Worm (Caenorhabditis elegans) whole organism, young adult: ENCODE results near the gene T16G1.5.

Experiments used
- B0261.1 ChIP-seq: sonication (generic microtip); optimal IDR thresholded peaks from 2 replicates; lab custom pipeline; 2016; ENCODE audit warnings: mild to moderate bottlenecking, missing genetic modification characterization, moderate library complexity, missing compliant biosample characterization
- B0336.3 ChIP-seq: fragments of 200-800 bp; sonication (Bioruptor generic); IDR thresholded peaks from 2 replicates; pipeline ENCODE4 v1.3.6; 2022; ENCODE audit warnings: missing genetic modification characterization, missing compliant biosample characterization
- C06A6.2 ChIP-seq: fragments of 200-800 bp; sonication (Bioruptor generic); conservative IDR thresholded peaks from 2 replicates; pipeline ENCODE4 v1.3.6; 2022; ENCODE audit warnings: missing genetic modification characterization, missing compliant biosample characterization
- F57A8.1 ChIP-seq: fragments of 200-800 bp; sonication (Bioruptor generic); optimal IDR thresholded peaks from 2 replicates; lab custom pipeline; 2018; ENCODE audit warnings: mild to moderate bottlenecking, missing genetic modification characterization, moderate library complexity, missing compliant biosample characterization
- T07F8.4 ChIP-seq: sonication (generic microtip); optimal IDR thresholded peaks from 2 replicates; lab custom pipeline; 2016; ENCODE audit warnings: mild to moderate bottlenecking, missing genetic modification characterization, moderate library complexity, missing compliant biosample characterization
- Y56A3A.18 ChIP-seq: fragments of 200-800 bp; sonication (Bioruptor generic); IDR thresholded peaks from 2 replicates; pipeline ENCODE4 v1.3.6; 2022; ENCODE audit warnings: missing genetic modification reagents, missing genetic modification characterization, missing compliant biosample characterization
- ama-1 ChIP-seq, 3 experiments: fragments of 150-350 bp in 1 of 3; sonication (generic microtip) in 2 of 3; optimal IDR thresholded peaks; 2 replicates each; lab custom pipeline; 2014 to 2018; ENCODE audit warnings: missing biosample characterization in 2 of 3, missing genetic modification characterization in 2 of 3, missing genetic modification reagents in 2 of 3
- aptf-2 ChIP-seq: fragments of 200-800 bp; sonication (Bioruptor generic); conservative IDR thresholded peaks from 2 replicates; pipeline ENCODE4 v1.3.6; 2022; ENCODE audit warnings: missing genetic modification reagents, missing genetic modification characterization, missing compliant biosample characterization
- bed-2 ChIP-seq: fragments of 200-800 bp; sonication (Bioruptor generic); IDR thresholded peaks from 2 replicates; pipeline ENCODE4 v1.3.6; 2022; ENCODE audit warnings: missing genetic modification reagents, missing genetic modification characterization, missing compliant biosample characterization
- ccch-3 ChIP-seq: fragments of 200-800 bp; sonication (Bioruptor generic); optimal IDR thresholded peaks from 2 replicates; lab custom pipeline; 2018; ENCODE audit warnings: mild to moderate bottlenecking, missing genetic modification characterization, missing compliant biosample characterization
- cebp-1 ChIP-seq, 2 experiments: fragments of 200-800 bp in 1 of 2; sonication (Bioruptor generic) in 1 of 2; sonication (generic microtip) in 1 of 2; IDR thresholded peaks in 1 of 2; optimal IDR thresholded peaks in 1 of 2; 2 replicates each; pipeline versions ENCODE4 v1.3.6 to Lab custom; 2017 to 2022; ENCODE audit warnings: missing compliant biosample characterization in 2 of 2, missing genetic modification characterization in 2 of 2, mild to moderate bottlenecking in 1 of 2, missing genetic modification reagents in 1 of 2, moderate library complexity in 1 of 2
- ceh-100 ChIP-seq: fragments of 200-800 bp; sonication (Bioruptor generic); IDR thresholded peaks from 2 replicates; pipeline ENCODE4 v1.3.6; 2022; ENCODE audit warnings: missing genetic modification reagents, missing genetic modification characterization, missing compliant biosample characterization
- ceh-40 ChIP-seq: fragments of 200-800 bp; sonication (Bioruptor generic); IDR thresholded peaks from 2 replicates; pipeline ENCODE4 v1.3.6; 2022; ENCODE audit warnings: missing genetic modification characterization, missing compliant biosample characterization
- chd-7 ChIP-seq: sonication (generic microtip); optimal IDR thresholded peaks from 2 replicates; lab custom pipeline; 2016; ENCODE audit warnings: mild to moderate bottlenecking, missing genetic modification characterization, moderate library complexity, missing compliant biosample characterization
- ekl-4 ChIP-seq: fragments of 200-800 bp; sonication (Bioruptor generic); IDR thresholded peaks from 2 replicates; pipeline ENCODE4 v1.3.6; 2022; ENCODE audit warnings: missing genetic modification reagents, missing genetic modification characterization, missing compliant biosample characterization
- hmg-1.2 ChIP-seq: fragments of 200-800 bp; sonication (Bioruptor generic); IDR thresholded peaks from 2 replicates; pipeline ENCODE4 v1.3.6; 2022; ENCODE audit warnings: missing genetic modification reagents, missing genetic modification characterization, missing compliant biosample characterization
- let-607 ChIP-seq, 2 experiments: fragments of 200-800 bp in 1 of 2; sonication (Bioruptor generic) in 1 of 2; sonication (generic microtip) in 1 of 2; optimal IDR thresholded peaks; 2 replicates each; lab custom pipeline; 2016 to 2018; ENCODE audit warnings: mild to moderate bottlenecking in 2 of 2, missing compliant biosample characterization in 2 of 2, missing genetic modification characterization in 2 of 2, moderate library complexity in 2 of 2, missing genotype in 1 of 2
- lir-1 ChIP-seq: fragments of 200-800 bp; sonication (Bioruptor generic); conservative IDR thresholded peaks from 2 replicates; pipeline ENCODE4 v1.3.6; 2022; ENCODE audit warnings: missing genetic modification reagents, missing genetic modification characterization, missing compliant biosample characterization
- nfya-2 ChIP-seq: fragments of 200-800 bp; sonication (Bioruptor generic); IDR thresholded peaks from 2 replicates; pipeline ENCODE4 v1.3.6; 2022; ENCODE audit warnings: missing genetic modification reagents, missing genetic modification characterization, missing compliant biosample characterization
- nhr-27 ChIP-seq: fragments of 200-800 bp; sonication (Bioruptor generic); optimal IDR thresholded peaks from 2 replicates; lab custom pipeline; 2018; ENCODE audit warnings: mild to moderate bottlenecking, missing genetic modification characterization, moderate library complexity, missing compliant biosample characterization
- nhr-80 ChIP-seq: sonication (generic microtip); optimal IDR thresholded peaks from 2 replicates; lab custom pipeline; 2016; ENCODE audit warnings: missing genetic modification characterization, missing compliant biosample characterization
- pbrm-1 ChIP-seq: fragments of 200-800 bp; sonication (Bioruptor generic); IDR thresholded peaks from 2 replicates; pipeline ENCODE4 v1.3.6; 2022; ENCODE audit warnings: missing genetic modification reagents, missing genetic modification characterization, missing compliant biosample characterization
- rpc-1 ChIP-seq, 2 experiments: fragments of 150-350 bp in 1 of 2; sonication (generic microtip) in 1 of 2; optimal IDR thresholded peaks; 2 replicates each; lab custom pipeline; 2014 to 2018; ENCODE audit warnings: missing biosample characterization in 1 of 2, missing genetic modification characterization in 1 of 2, missing genetic modification reagents in 1 of 2, missing genotype in 1 of 2
- snpc-3.4 ChIP-seq: sonication (generic microtip); optimal IDR thresholded peaks from 2 replicates; lab custom pipeline; 2017; ENCODE audit warnings: missing genetic modification characterization, mild to moderate bottlenecking, missing compliant biosample characterization, antibody characterized with exemption, moderate library complexity, missing genotype, missing genetic modification reagents
- somi-1 ChIP-seq: fragments of 200-800 bp; sonication (Bioruptor generic); optimal IDR thresholded peaks from 2 replicates; lab custom pipeline; 2018; ENCODE audit warnings: mild to moderate bottlenecking, missing genetic modification characterization, missing compliant biosample characterization
- tbp1 ChIP-seq: fragments of 200-800 bp; sonication (Bioruptor generic); optimal IDR thresholded peaks from 2 replicates; lab custom pipeline; 2018; ENCODE audit warnings: mild to moderate bottlenecking, missing genetic modification characterization, missing compliant biosample characterization
- unc-62 ChIP-seq: fragments of 150-350 bp; optimal IDR thresholded peaks from 2 replicates; lab custom pipeline; 2014; ENCODE audit warnings: missing biosample characterization, missing genetic modification reagents, missing genetic modification characterization
- zfh-2 ChIP-seq: fragments of 200-800 bp; sonication (Bioruptor generic); conservative IDR thresholded peaks from 2 replicates; pipeline ENCODE4 v1.3.6; 2022; ENCODE audit warnings: missing genetic modification reagents, missing genetic modification characterization, missing compliant biosample characterization

The T16G1.5 gene

DNA sequence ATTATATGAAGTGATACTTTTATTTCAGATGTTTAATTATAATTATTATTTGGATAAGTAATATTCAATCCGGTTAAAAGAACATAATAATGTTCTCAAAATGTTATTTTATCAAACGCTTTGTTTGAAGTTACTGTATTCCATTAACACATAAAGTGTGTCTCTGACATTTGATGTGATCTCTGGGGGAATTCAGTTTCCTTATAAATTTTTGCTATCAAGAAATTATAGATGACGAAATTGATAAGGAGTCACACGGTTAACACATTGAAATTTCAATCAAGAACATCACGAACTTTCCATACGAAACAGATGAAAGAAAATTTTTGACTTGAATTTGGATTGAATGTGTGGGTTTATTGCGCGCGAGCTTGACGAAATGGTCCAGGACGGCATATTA, 17.7 kb downstream of the T16G1.5 start:
- TF ChIP-seq zfh-2 (no peak), nhr-80 (tag; lab: Kevin White, UChicago) (peak; percentile 80), nfya-2 (GFP tag; lab: Robert Waterston, UW) (no peak), cebp-1 (GFP tag; IDR thresholded peaks at IDR 0.05; lab: Robert Waterston, UW) (peak; percentile 52; the same call in 1 of the 2 replicates), cebp-1 (tag; optimal IDR thresholded peaks at IDR 0.05; lab: Kevin White, UChicago) (peak; percentile 63), ekl-4 (GFP tag; lab: Robert Waterston, UW) (no peak), C06A6.2 (GFP tag; lab: Robert Waterston, UW) (no peak), F57A8.1 (GFP tag; lab: Kevin White, UChicago) (no peak), pbrm-1 (no peak)

DNA sequence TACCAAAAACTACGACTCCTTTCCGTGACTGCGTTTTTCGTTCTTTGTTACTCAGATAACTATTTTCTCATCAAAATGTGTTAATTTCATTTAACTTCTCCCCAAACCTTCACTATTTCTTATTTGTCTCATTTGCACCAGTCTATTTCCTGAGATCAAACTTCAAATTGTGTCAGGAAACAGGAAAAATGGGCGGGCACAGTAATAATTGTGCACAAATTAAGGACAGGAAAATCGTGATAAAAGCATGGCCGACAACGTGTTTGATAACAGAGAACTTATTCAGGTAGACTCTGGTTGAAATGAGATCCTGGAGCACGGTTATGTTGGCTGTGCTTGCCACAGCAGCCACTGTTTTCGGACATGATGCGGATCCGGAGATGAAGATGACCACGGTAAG, 19.6 kb downstream of the T16G1.5 start, which contains the start of gene lipl-1:
Gene lipl-1, plus strand, starts transcription at position 282 of the 400 bp plus-strand sequence.
- TF ChIP-seq ekl-4 (GFP tag; lab: Robert Waterston, UW) (no peak), nhr-80 (tag; lab: Kevin White, UChicago) (peak; percentile 35)

DNA sequence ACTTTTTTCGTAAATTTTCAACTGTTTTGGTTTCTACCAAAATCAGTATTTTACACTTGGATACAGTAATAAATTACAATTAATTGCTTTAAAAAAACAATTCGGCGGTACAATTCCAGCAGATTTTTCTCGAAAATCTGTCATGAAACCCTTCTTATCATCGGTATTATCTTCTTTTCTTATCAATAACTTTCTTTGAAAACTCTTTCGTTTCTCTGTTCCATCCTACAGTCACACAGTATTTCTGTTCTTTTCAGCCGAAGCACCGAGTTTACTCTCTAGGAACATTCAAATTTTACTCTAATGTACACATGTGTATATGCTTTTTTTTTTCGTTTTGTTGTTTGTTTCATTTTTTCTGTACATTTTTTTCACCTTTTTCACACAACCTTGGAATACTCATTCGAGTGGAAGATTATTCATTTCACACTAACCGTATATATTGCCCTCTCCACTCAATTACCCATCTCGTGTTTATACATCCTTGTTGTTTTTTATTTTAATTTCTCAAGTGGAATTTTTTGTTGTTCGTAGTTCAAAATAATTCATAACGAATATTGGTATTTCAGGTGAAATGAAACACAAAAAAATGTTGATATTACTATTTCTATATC, 29.7 kb downstream of the T16G1.5 start, which contains the start of gene nid-1:
Gene nid-1, plus strand, starts transcription at position 564 of the 614 bp plus-strand sequence.
- TF ChIP-seq hmg-1.2 (GFP tag; lab: Robert Waterston, UW) (peak; percentile 20; the same call in 1 of the 2 replicates), B0261.1 (tag; lab: Kevin White, UChicago) (no peak), somi-1 (no peak), let-607 (tag; optimal IDR thresholded peaks at IDR 0.05; lab: Kevin White, UChicago) (peak in 1 of 2 experiments; percentile 21), nhr-80 (tag; lab: Kevin White, UChicago) (peak; percentile 56), tbp1 (peak; percentile 14)

DNA sequence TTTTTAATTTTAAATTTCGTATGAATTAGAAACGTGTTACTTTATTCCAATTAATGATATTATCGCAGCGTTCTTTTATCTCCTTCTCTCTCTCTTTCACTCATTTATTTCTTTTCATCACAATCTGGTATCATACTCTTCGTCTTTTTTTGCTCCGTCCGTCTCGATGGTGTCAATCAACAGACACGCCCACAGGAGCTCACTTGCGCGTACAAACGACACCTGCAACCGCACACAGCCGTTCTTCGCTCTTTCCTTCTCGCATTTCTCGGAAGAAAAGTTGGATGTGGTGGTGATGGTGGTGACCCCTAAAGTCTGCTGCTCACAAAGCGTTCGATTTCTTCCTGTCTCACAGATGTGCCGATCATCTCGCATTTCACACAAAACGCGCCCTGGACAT, 30.7 kb downstream of the T16G1.5 start:
- TF ChIP-seq let-607 (tag; optimal IDR thresholded peaks at IDR 0.05; lab: Kevin White, UChicago) (peak in 1 of 2 experiments; percentile 37), B0336.3 (GFP tag; lab: Robert Waterston, UW) (no peak), nhr-80 (tag; lab: Kevin White, UChicago) (peak; percentile 56), nhr-27 (tag; lab: Kevin White, UChicago) (no peak)

DNA sequence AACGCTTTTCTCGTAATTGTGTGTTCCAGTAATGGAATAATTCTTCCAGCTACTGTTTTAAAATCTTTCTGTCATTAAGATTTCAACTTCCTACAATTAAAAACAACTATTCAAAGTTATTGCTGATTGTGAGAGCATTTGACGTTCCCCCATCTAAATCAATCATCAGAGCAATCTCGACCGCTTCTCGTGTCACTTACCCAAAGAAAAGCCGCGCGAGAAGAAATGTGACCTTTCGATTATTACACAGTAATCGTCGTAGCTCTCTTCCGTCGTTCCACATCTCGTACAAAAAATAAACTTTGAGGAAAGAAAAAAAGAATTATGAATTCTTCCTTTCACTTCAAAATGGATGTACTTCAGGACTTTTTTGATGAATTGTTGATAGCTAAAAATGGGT, 31.9 kb downstream of the T16G1.5 start:
- TF ChIP-seq Y56A3A.18 (no peak), ccch-3 (GFP tag; lab: Kevin White, UChicago) (no peak), rpc-1 (optimal IDR thresholded peaks at IDR 0.05; lab: Kevin White, UChicago) (no peak), rpc-1 (tag; optimal IDR thresholded peaks at IDR 0.05; lab: Kevin White, UChicago) (no peak), ama-1 (optimal IDR thresholded peaks at IDR 0.05; lab: Kevin White, UChicago) (no peak), ama-1 (GFP tag; optimal IDR thresholded peaks at IDR 0.05; lab: Kevin White, UChicago) (no peak), unc-62 (GFP tag; lab: Kevin White, UChicago) (no peak), ceh-100 (GFP tag; lab: Robert Waterston, UW) (no peak), snpc-3.4 (tag; lab: Kevin White, UChicago) (no peak), bed-2 (no peak), chd-7 (tag; lab: Kevin White, UChicago) (no peak), aptf-2 (no peak), lir-1 (GFP tag; lab: Robert Waterston, UW) (no peak), somi-1 (no peak), ceh-40 (GFP tag; lab: Robert Waterston, UW) (no peak), T07F8.4 (no peak)
